Fruit fly (Drosophila melanogaster): ENCODE results near the gene Sbat.
A peak's percentile ranks its signal among the peaks of the same experiment; 100 is the strongest.

Sbat gene

dm6 chr2L:2845634-2846033 is 32.5 kb upstream of the Sbat start, which contains the start of gene CG18557:
Gene CG18557, minus strand, starts transcription at chr2L:2845734.
- TF ChIP-seq CG15479 (GFP tag; optimal IDR thresholded peaks at IDR 0.05) (no peak), lab (GFP tag; optimal IDR thresholded peaks at IDR 0.05) (no peak), chm (GFP tag; IDR thresholded peaks at IDR 0.05) (no peak), H2.0 (GFP tag; IDR thresholded peaks at IDR 0.05) (no peak), org-1 (GFP tag; optimal IDR thresholded peaks at IDR 0.05) (no peak), ewg (GFP tag; optimal IDR thresholded peaks at IDR 0.05) (no peak), CG17385 (GFP tag; optimal IDR thresholded peaks at IDR 0.05) (no peak), Ravus (GFP tag; IDR thresholded peaks at IDR 0.05) (no peak), Sry-β (GFP tag; optimal IDR thresholded peaks at IDR 0.05) (no peak), slbo (GFP tag; IDR thresholded peaks at IDR 0.05) (no peak), sisA (GFP tag; IDR thresholded peaks at IDR 0.05) (no peak)

- TF ChIP-seq Myb (GFP tag; optimal IDR thresholded peaks at IDR 0.05) (no peak), crc (GFP tag; optimal IDR thresholded peaks at IDR 0.05) (no peak), Sox100B (GFP tag; optimal IDR thresholded peaks at IDR 0.05) (no peak), Trl (optimal IDR thresholded peaks at IDR 0.05) (no peak), Trl (GFP tag; optimal IDR thresholded peaks at IDR 0.05) (no peak), Side (GFP tag; optimal IDR thresholded peaks at IDR 0.05) (no peak), HmgD (GFP tag; optimal IDR thresholded peaks at IDR 0.05) (no peak), cad (GFP tag; optimal IDR thresholded peaks at IDR 0.05) (no peak), run (tag; optimal IDR thresholded peaks at IDR 0.05) (no peak), CG16813 (GFP tag; IDR thresholded peaks at IDR 0.05; ENCODE audit: partially characterized antibody) (no peak), ranshi (GFP tag; IDR thresholded peaks at IDR 0.05) (no peak), salm (tag; optimal IDR thresholded peaks at IDR 0.05) (no peak), CG10654 (GFP tag; optimal IDR thresholded peaks at IDR 0.05) (no peak), CG16779 (GFP tag; IDR thresholded peaks at IDR 0.05) (no peak), CG10321 (GFP tag; IDR thresholded peaks at IDR 0.05) (no peak), inv (GFP tag; IDR thresholded peaks at IDR 0.05; ENCODE audit: partially characterized antibody) (no peak), crp (GFP tag; optimal IDR thresholded peaks at IDR 0.05) (no peak), CG9876 (GFP tag; optimal IDR thresholded peaks at IDR 0.05) (no peak), chif (GFP tag; optimal IDR thresholded peaks at IDR 0.05) (no peak), E2f2 (GFP tag; IDR thresholded peaks at IDR 0.05) (no peak)
Measured at dm6 chr2L:2847112-2847682, 30.9 kb upstream of the Sbat start, which contains the start of the genes CG3117 and CG2983. Gene CG3117, minus strand, starts transcription at chr2L:2847212. Gene CG2983, plus strand, starts transcription at chr2L:2847632.

- TF ChIP-seq ham (GFP tag; IDR thresholded peaks at IDR 0.05) (no peak), Kr (GFP tag; optimal IDR thresholded peaks at IDR 0.05) (no peak), MTF-1 (GFP tag; optimal IDR thresholded peaks at IDR 0.05; ENCODE audit: borderline replicate concordance) (no peak), Sox102F (GFP tag; optimal IDR thresholded peaks at IDR 0.05) (peak; percentile 8), Drgx (GFP tag; IDR thresholded peaks at IDR 0.05) (peak; percentile 40; the same call in 1 of the 2 replicates), CG2875 (GFP tag; optimal IDR thresholded peaks at IDR 0.05) (no peak), CG8478 (optimal IDR thresholded peaks at IDR 0.05) (no peak), CG9727 (GFP tag; optimal IDR thresholded peaks at IDR 0.05) (no peak)
Measured at dm6 chr2L:2851589-2851988, 26.6 kb upstream of the Sbat start.
